Worm (Caenorhabditis elegans): ENCODE measurements around the gene cht-6.

The cht-6 gene

DNA sequence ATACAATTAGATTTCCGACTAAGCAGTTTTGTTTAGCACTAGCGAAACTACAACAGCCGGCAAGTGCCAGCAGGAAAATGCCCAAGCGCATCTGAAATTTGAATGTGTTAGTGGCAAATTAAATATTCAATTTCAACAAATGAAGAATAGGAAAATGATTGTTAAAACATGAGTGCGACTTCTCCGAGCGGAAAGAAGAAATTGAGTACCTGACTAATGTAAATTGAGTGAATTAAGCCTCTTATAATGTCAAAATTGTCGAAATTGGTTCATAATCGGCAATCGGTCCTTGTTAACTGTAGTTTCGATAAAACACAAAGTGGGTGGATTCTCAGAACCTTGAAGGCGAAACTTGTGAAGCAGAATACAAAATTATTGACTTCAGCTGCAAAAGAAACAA is 15.0 kb upstream of the cht-6 start, which contains the start of gene gfi-1:
Gene gfi-1, minus strand, starts transcription at position 101 of the 400 bp plus-strand sequence.
- TF ChIP-seq spr-1 (tag; optimal IDR thresholded peaks at IDR 0.05) (no peak), aha-1 (tag) (no peak), ceh-28 (tag; optimal IDR thresholded peaks at IDR 0.05) (no peak), Y105C5A.15 (GFP tag; IDR thresholded peaks at IDR 0.05) (no peak), lir-3 (tag; optimal IDR thresholded peaks at IDR 0.05) (no peak), tag-97 (GFP tag; IDR thresholded peaks at IDR 0.05) (no peak), ztf-7 (tag; optimal IDR thresholded peaks at IDR 0.05) (no peak), lin-39 (tag; optimal IDR thresholded peaks at IDR 0.05) (no peak), unc-62 (GFP tag; optimal IDR thresholded peaks at IDR 0.05 in 1 of 2) (no peak), unc-62 (tag; optimal IDR thresholded peaks at IDR 0.05) (no peak)

DNA sequence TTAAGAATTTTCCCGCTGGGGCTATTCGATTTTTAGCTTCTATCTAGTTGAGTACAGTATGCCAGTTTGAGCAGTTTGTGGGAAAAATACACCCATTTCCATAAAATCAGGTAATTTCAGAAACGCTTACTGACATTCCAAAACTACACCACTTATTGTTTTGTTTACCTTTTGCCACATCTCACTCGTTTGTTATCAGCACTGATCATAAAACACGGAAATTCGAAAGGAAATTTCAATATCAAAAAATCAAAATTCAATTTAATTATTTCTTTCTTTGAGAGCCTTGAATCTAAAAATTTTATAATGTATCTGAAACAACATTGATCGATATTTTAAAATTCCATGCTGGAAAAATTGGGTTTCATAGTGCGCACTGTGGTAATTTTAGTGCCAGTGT is 14.3 kb upstream of the cht-6 start:
- TF ChIP-seq T26A8.4 (GFP tag; IDR thresholded peaks at IDR 0.05) (peak; percentile 62; the same call in 1 of the 2 replicates), nhr-28 (tag; optimal IDR thresholded peaks at IDR 0.05) (peak; percentile 45), pqm-1 (tag; optimal IDR thresholded peaks at IDR 0.05) (peak; percentile 51), dve-1 (tag; optimal IDR thresholded peaks at IDR 0.05; ENCODE audit: insufficient read depth) (peak; percentile 41), hlh-11 (tag; optimal IDR thresholded peaks at IDR 0.05) (peak; percentile 1), nhr-111 (GFP tag; optimal IDR thresholded peaks at IDR 0.05) (no peak), daf-16 (GFP tag; optimal IDR thresholded peaks at IDR 0.05) (no peak), daf-16 (tag; optimal IDR thresholded peaks at IDR 0.05) (peak; percentile 90), php-3 (GFP tag; IDR thresholded peaks at IDR 0.05) (0 out of 2 replicates have a peak, but pooled peaks have one; percentile 8), aly-2 (tag; optimal IDR thresholded peaks at IDR 0.05) (no peak)

DNA sequence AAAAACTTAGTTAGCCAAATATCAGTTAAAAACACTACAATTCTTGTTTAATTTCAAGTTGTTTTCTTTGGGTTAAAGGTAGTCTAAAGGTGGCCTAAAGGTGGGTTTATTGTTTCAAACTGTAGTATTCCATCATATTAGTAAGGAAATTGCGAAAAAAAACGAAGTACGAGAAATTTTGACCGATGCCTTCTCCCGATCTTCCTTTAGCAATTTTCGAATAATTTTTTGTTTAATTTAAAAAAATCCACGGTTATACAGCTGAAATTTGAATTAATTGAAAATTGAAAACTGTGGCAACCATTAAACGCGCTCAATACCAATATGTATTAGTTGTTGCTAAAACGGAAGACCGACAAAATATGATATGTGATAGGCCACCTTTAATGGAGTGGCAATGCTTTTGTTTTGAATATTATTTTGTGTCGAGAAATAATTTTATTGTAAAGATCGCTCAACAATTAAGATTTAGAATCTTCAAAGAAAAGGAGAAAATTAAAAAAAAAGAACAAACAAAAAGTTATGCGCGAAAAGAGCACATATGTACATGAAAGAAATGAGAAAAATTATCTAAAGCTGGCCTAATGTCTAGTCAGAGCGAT is 13.7 kb upstream of the cht-6 start:
- no peak for TF ChIP-seq fos-1 (tag; optimal IDR thresholded peaks at IDR 0.05)
- peak; percentile 75 for TF ChIP-seq zfp-3 (GFP tag; conservative IDR thresholded peaks at IDR 0.05)
- TF ChIP-seq F26F4.8 (GFP tag; conservative IDR thresholded peaks at IDR 0.05): no peak
- no peak for TF ChIP-seq mdt-29 (GFP tag; IDR thresholded peaks at IDR 0.05)
- no peak for TF ChIP-seq ces-1 (GFP tag; optimal IDR thresholded peaks at IDR 0.05)
- no peak for TF ChIP-seq zag-1 (tag; optimal IDR thresholded peaks at IDR 0.05)
- TF ChIP-seq lin-39 (tag; optimal IDR thresholded peaks at IDR 0.05): no peak
- TF ChIP-seq ZK546.5 (tag; optimal IDR thresholded peaks at IDR 0.05): no peak
- no peak for TF ChIP-seq fkh-10 (GFP tag; optimal IDR thresholded peaks at IDR 0.05)
- no peak for TF ChIP-seq lir-3 (tag; optimal IDR thresholded peaks at IDR 0.05)
- no peak for TF ChIP-seq lin-13 (GFP tag; optimal IDR thresholded peaks at IDR 0.05)
- TF ChIP-seq lin-15B (tag; optimal IDR thresholded peaks at IDR 0.05): no peak
- no peak for TF ChIP-seq D1046.2 (GFP tag; IDR thresholded peaks at IDR 0.05)
- TF ChIP-seq T26A8.4 (GFP tag; IDR thresholded peaks at IDR 0.05): no peak
- TF ChIP-seq nhr-76 (tag; optimal IDR thresholded peaks at IDR 0.05): no peak
- TF ChIP-seq F44E2.7 (GFP tag; IDR thresholded peaks at IDR 0.05): no peak
- TF ChIP-seq unc-39 (tag; optimal IDR thresholded peaks at IDR 0.05): no peak
- no peak for TF ChIP-seq zip-11 (GFP tag; IDR thresholded peaks at IDR 0.05)
- no peak for TF ChIP-seq nhr-102 (tag; optimal IDR thresholded peaks at IDR 0.05)
- no peak for TF ChIP-seq snpc-1.2 (GFP tag; IDR thresholded peaks at IDR 0.05)
- TF ChIP-seq ztf-7 (tag; optimal IDR thresholded peaks at IDR 0.05): no peak
- no peak for TF ChIP-seq Y105C5A.15 (GFP tag; IDR thresholded peaks at IDR 0.05)
- TF ChIP-seq ceh-82 (tag; optimal IDR thresholded peaks at IDR 0.05): no peak
- TF ChIP-seq Y75B8A.6 (GFP tag; IDR thresholded peaks at IDR 0.05): peak; percentile 77
- TF ChIP-seq ceh-44 (GFP tag; IDR thresholded peaks at IDR 0.05): no peak
- no peak for TF ChIP-seq skn-1 (tag; optimal IDR thresholded peaks at IDR 0.05)
- TF ChIP-seq lin-29 (GFP tag; IDR thresholded peaks at IDR 0.05): no peak
- TF ChIP-seq vab-7 (GFP tag; IDR thresholded peaks at IDR 0.05): no peak
- no peak for TF ChIP-seq nhr-42 (GFP tag; IDR thresholded peaks at IDR 0.05)
- 0 out of 2 replicates have a peak, but pooled peaks have one; percentile 16 for TF ChIP-seq lin-1 (GFP tag; IDR thresholded peaks at IDR 0.05)
- TF ChIP-seq set-16 (GFP tag; IDR thresholded peaks at IDR 0.05): no peak
- TF ChIP-seq aha-1 (tag): peak; percentile 3
- no peak for TF ChIP-seq lsy-2 (tag; optimal IDR thresholded peaks at IDR 0.05)
- peak; percentile 14 for TF ChIP-seq pqm-1 (tag; optimal IDR thresholded peaks at IDR 0.05)
- TF ChIP-seq zip-2 (tag; optimal IDR thresholded peaks at IDR 0.05): no peak
- no peak for TF ChIP-seq ctbp-1 (GFP tag; IDR thresholded peaks at IDR 0.05)
- peak in 1 of 2 experiments; percentile 57 for TF ChIP-seq unc-62 (GFP tag; optimal IDR thresholded peaks at IDR 0.05 in 1 of 2)
- no peak for TF ChIP-seq unc-62 (tag; optimal IDR thresholded peaks at IDR 0.05)
